Worm (Caenorhabditis elegans) whole organism, L4/young adult: ENCODE results near the gene F22E5.1.

Source experiments
- W03F9.2 ChIP-seq: fragments of 150-350 bp; optimal IDR thresholded peaks from 2 replicates; lab custom pipeline; 2014; ENCODE audit warnings: missing biosample characterization, missing genetic modification characterization
- dao-5 ChIP-seq: sonication (generic microtip); optimal IDR thresholded peaks from 2 replicates; lab custom pipeline; 2016; ENCODE audit warnings: missing genotype, missing genetic modification characterization, moderate library complexity, missing compliant biosample characterization
- him-1 ChIP-seq: sonication (generic microtip); optimal IDR thresholded peaks from 2 replicates; lab custom pipeline; 2016; ENCODE audit warnings: missing genotype, missing genetic modification reagents, missing genetic modification characterization, missing compliant biosample characterization

ce11 chrII:2644498-2644897, 29.1 kb upstream of the F22E5.1 start, which contains the start of gene F22E5.11:
- no peak for TF ChIP-seq him-1 (tag; lab: Kevin White, UChicago)
- no peak for TF ChIP-seq dao-5 (tag; lab: Kevin White, UChicago)
- TF ChIP-seq W03F9.2 = no peak
